Worm (Caenorhabditis elegans) whole organism, young adult: ENCODE results near the gene C54E4.12.

Source experiments
- F55B11.4 ChIP-seq: sonication (generic microtip); optimal IDR thresholded peaks from 2 replicates; lab custom pipeline; 2016; ENCODE audit warnings: missing compliant biosample characterization, missing genetic modification characterization, borderline replicate concordance; ENCODE audit not compliant: insufficient read depth
- lin-54 ChIP-seq: fragments of 200-800 bp; sonication (Bioruptor generic); optimal IDR thresholded peaks from 2 replicates; lab custom pipeline; 2018; ENCODE audit warnings: mild to moderate bottlenecking, missing genetic modification characterization, missing compliant biosample characterization
- nfya-1 ChIP-seq: sonication (generic microtip); optimal IDR thresholded peaks from 2 replicates; lab custom pipeline; 2017; ENCODE audit warnings: antibody characterized with exemption, missing compliant biosample characterization, missing genetic modification characterization, borderline replicate concordance; ENCODE audit not compliant: insufficient read depth
- pbrm-1 ChIP-seq: fragments of 200-800 bp; sonication (Bioruptor generic); IDR thresholded peaks from 2 replicates; pipeline ENCODE4 v1.3.6; 2022; ENCODE audit warnings: missing genetic modification reagents, missing genetic modification characterization, missing compliant biosample characterization
- pha-4 ChIP-seq: fragments of 150-350 bp; sonication (generic microtip); optimal IDR thresholded peaks from 2 replicates; lab custom pipeline; 2014; ENCODE audit warnings: missing biosample characterization, missing genetic modification reagents, missing genetic modification characterization

DNA sequence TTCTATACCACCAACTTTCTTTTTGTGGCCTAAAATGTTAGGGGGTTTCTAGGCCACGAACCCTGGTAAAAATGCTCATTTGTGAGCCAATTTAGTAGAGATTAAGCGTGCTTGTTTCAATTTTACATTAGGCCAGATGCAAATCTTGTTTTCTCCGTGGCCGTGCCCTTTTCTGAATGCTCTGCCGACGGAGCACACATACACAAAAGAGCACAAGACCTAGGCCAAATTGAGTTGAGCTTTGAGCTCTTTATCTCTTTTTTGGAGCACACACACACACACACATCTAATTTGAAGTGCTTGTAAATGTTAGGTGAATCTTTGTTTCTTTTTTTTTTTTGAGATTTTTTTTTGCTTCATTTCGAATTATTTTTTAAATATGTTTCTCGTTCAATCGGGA lies 32.4 kb upstream of the C54E4.12 start:
- TF ChIP-seq F55B11.4 (tag; lab: Kevin White, UChicago) (no peak), pha-4 (tag; lab: Kevin White, UChicago) (no peak), lin-54 (no peak), pbrm-1 (GFP tag; lab: Robert Waterston, UW) (no peak), nfya-1 (tag; lab: Kevin White, UChicago) (no peak)
